Fruit fly (Drosophila melanogaster): Measurements from ENCODE around the gene Top2.

The Top2 gene

DNA sequence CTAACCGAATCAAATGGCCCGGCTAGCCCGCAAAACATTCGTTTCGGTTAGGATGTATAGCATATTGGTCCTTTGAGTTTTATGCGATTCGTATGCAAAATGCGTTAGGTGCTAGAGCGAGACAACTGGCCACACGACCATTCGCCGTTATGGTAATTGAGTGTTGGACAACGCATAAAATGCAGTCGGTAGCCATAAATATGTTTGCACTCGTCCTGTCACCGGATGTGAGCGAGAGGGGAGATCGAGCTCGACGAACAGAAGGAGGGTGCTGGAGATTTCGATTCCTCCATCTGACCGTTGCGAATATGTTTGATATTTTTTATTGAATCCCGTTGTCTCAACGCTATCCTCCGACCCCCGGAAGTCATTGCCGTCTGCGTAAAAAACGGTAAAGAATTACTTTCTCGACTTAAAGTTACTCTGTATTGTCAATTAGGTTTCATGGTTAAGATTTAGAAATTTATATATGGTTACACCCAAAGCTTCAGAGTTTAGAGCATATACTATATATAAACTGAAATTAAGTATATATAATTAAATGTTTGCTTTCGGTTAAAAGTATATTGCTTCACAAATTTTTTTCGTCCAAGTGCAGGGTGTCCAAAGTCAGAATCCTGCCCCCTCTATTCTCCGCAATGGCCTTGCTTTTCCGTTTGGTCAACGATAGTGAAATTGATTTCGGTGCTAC lies 4.7 kb upstream of the Top2 start (continued):
- TF ChIP-seq CG13624 (GFP tag; optimal IDR thresholded peaks at IDR 0.05): no peak
- no peak for TF ChIP-seq p53 (GFP tag; optimal IDR thresholded peaks at IDR 0.05)
- TF ChIP-seq sens (GFP tag): peak; percentile 24
- TF ChIP-seq Ets97D (GFP tag; optimal IDR thresholded peaks at IDR 0.05): peak; percentile 66
- TF ChIP-seq CG17361 (GFP tag; IDR thresholded peaks at IDR 0.05): 0 out of 3 replicates have a peak, but pooled peaks have one; percentile 10
- TF ChIP-seq HLHmδ (GFP tag; optimal IDR thresholded peaks at IDR 0.05): peak; percentile 11
- no peak for TF ChIP-seq gem (tag; optimal IDR thresholded peaks at IDR 0.05)
- TF ChIP-seq al (GFP tag; IDR thresholded peaks at IDR 0.05): no peak
- TF ChIP-seq her (GFP tag; optimal IDR thresholded peaks at IDR 0.05): no peak
- TF ChIP-seq CG7839 (tag; optimal IDR thresholded peaks at IDR 0.05): peak; percentile 7
- no peak for TF ChIP-seq ara (GFP tag; IDR thresholded peaks at IDR 0.05)
- no peak for TF ChIP-seq wdn (GFP tag; IDR thresholded peaks at IDR 0.05)
- TF ChIP-seq CG12155 (GFP tag; optimal IDR thresholded peaks at IDR 0.05): no peak
- no peak for TF ChIP-seq ranshi (GFP tag; IDR thresholded peaks at IDR 0.05)
- TF ChIP-seq CG17359 (tag; optimal IDR thresholded peaks at IDR 0.05): no peak
- TF ChIP-seq CG10267 (tag; optimal IDR thresholded peaks at IDR 0.05): peak; percentile 61
- no peak for TF ChIP-seq CG15479 (GFP tag; optimal IDR thresholded peaks at IDR 0.05)
- TF ChIP-seq CG15269 (tag; optimal IDR thresholded peaks at IDR 0.05): no peak
- TF ChIP-seq Atf3 (GFP tag; optimal IDR thresholded peaks at IDR 0.05): no peak
- peak; percentile 58 for TF ChIP-seq D19B (GFP tag; optimal IDR thresholded peaks at IDR 0.05)
- TF ChIP-seq zen (tag; optimal IDR thresholded peaks at IDR 0.05): peak; percentile 47
- TF ChIP-seq CG10321 (GFP tag; IDR thresholded peaks at IDR 0.05): 0 out of 2 replicates have a peak, but pooled peaks have one; percentile 32
- TF ChIP-seq Trl (optimal IDR thresholded peaks at IDR 0.05): no peak
- TF ChIP-seq Trl (GFP tag; optimal IDR thresholded peaks at IDR 0.05): no peak
- no peak for TF ChIP-seq pros (GFP tag; optimal IDR thresholded peaks at IDR 0.05)
- peak; percentile 18 for TF ChIP-seq CG1832 (GFP tag; optimal IDR thresholded peaks at IDR 0.05)

DNA sequence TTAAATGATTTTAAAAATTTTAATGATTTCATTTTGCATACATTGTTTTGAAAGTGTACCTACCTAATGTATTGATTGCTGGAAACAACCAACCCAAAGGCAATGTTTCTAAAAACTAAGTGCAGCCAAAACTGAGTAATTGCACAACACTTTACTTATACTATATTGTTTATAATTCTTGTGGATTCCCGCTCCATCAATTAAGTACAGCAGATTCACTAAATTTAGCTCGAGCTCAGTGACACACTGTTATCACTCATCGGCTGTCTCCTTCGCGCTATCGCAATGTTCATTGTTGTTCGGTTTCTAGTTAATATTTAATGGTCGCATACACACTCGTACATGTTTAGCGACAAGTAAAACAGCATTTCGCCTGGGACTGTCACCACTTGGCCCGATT lies 2.4 kb upstream of the Top2 start:
- TF ChIP-seq Pdp1 (GFP tag; optimal IDR thresholded peaks at IDR 0.05) (peak in 1 of 2 experiments; percentile 6), hb (GFP tag; IDR thresholded peaks at IDR 0.05; ENCODE audit: partially characterized antibody) (no peak)

DNA sequence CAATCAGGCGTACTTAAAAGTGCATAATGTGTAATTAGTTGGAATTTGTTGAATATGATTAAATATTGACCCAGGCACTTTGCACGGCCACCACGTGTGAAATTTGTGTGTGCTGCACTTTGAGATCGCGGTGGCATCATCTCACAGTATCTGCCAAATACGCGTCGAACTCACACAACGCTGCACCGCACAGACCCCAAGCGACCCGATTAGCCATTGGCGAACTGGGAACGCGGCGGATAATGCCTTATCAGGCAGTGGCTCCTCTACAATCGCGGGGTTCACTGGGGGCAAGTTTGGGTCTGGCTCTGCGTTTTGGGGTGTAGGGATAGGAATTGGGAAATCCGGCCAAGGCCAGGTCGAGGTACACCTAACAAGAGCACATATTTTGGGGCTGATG lies 1.9 kb upstream of the Top2 start:
- TF ChIP-seq Hr78 (GFP tag; optimal IDR thresholded peaks at IDR 0.05): peak in 1 of 2 experiments; percentile 69
- 0 out of 2 replicates have a peak, but pooled peaks have one; percentile 23 for TF ChIP-seq nerfin-2 (GFP tag; IDR thresholded peaks at IDR 0.05; ENCODE audit: partially characterized antibody)
- TF ChIP-seq sug (tag; optimal IDR thresholded peaks at IDR 0.05): peak; percentile 6
- no peak for TF ChIP-seq CG8924 (tag; optimal IDR thresholded peaks at IDR 0.05)
- peak; percentile 1 for TF ChIP-seq Med (GFP tag)

dm6 chr2L:19454070-19454751 lies 921 bp upstream of the Top2 start, which contains the start of gene CG10026:
Gene CG10026, plus strand, starts transcription at chr2L:19454256.
- 0 out of 4 replicates have a peak, but pooled peaks have one; percentile 45 for TF ChIP-seq chinmo (GFP tag; IDR thresholded peaks at IDR 0.05; ENCODE audit: partially characterized antibody)
- peak; percentile 23 for TF ChIP-seq sens (GFP tag)
- peak; percentile 15 for TF ChIP-seq nom (GFP tag; optimal IDR thresholded peaks at IDR 0.05)
- TF ChIP-seq D19A (tag; optimal IDR thresholded peaks at IDR 0.05): peak; percentile 89
- TF ChIP-seq CG34224 (GFP tag; IDR thresholded peaks at IDR 0.05; ENCODE audit: partially characterized antibody): no peak

Data from whole organism, embryonic.